Worm (Caenorhabditis elegans) whole organism, L2 larva: ENCODE data around the gene K10D11.4.

Source experiments
- C34F6.9 ChIP-seq: fragments of 150-350 bp; optimal IDR thresholded peaks from 2 replicates; lab custom pipeline; 2014; ENCODE audit warnings: missing biosample characterization, missing genetic modification characterization
- F13H6.1 ChIP-seq: sonication (generic microtip); optimal IDR thresholded peaks from 2 replicates; lab custom pipeline; 2016; ENCODE audit warnings: missing genetic modification characterization, missing compliant biosample characterization
- Y55F3AM.14 ChIP-seq: fragments of 200-800 bp; sonication (Bioruptor generic); optimal IDR thresholded peaks from 2 replicates; lab custom pipeline; 2018; ENCODE audit warnings: mild to moderate bottlenecking, missing genetic modification characterization, missing compliant biosample characterization
- ZK546.5 ChIP-seq: sonication (generic microtip); optimal IDR thresholded peaks from 2 replicates; lab custom pipeline; 2017; ENCODE audit warnings: missing biosample characterization, missing genetic modification characterization
- alr-1 ChIP-seq: fragments of 150-350 bp; optimal IDR thresholded peaks from 2 replicates; lab custom pipeline; 2014; ENCODE audit warnings: missing biosample characterization, missing genetic modification characterization
- ama-1 ChIP-seq: fragments of 150-350 bp; optimal IDR thresholded peaks from 2 replicates; lab custom pipeline; 2018; ENCODE audit warnings: inconsistent platforms
- crh-2 ChIP-seq: sonication (generic microtip); optimal IDR thresholded peaks from 2 replicates; lab custom pipeline; 2017; ENCODE audit warnings: missing biosample characterization, missing genetic modification characterization
- dmd-4 ChIP-seq: sonication (generic microtip); optimal IDR thresholded peaks from 2 replicates; lab custom pipeline; 2017; ENCODE audit warnings: missing biosample characterization, missing genetic modification characterization
- egl-27 ChIP-seq: sonication (generic microtip); optimal IDR thresholded peaks from 3 replicates; lab custom pipeline; 2017; ENCODE audit warnings: missing biosample characterization, missing genetic modification reagents, missing genetic modification characterization
- elt-1 ChIP-seq: fragments of 150-350 bp; optimal IDR thresholded peaks from 2 replicates; lab custom pipeline; 2014; ENCODE audit warnings: missing biosample characterization, missing genetic modification characterization
- fos-1 ChIP-seq: fragments of 150-350 bp; optimal IDR thresholded peaks from 2 replicates; lab custom pipeline; 2014; ENCODE audit warnings: missing biosample characterization, missing genetic modification characterization
- lin-11 ChIP-seq: fragments of 150-350 bp; sonication (generic microtip); optimal IDR thresholded peaks from 2 replicates; lab custom pipeline; 2014; ENCODE audit warnings: missing biosample characterization, missing genetic modification characterization, inconsistent platforms, mixed read lengths
- lin-39 ChIP-seq: fragments of 150-350 bp; optimal IDR thresholded peaks from 2 replicates; lab custom pipeline; 2014; ENCODE audit warnings: missing biosample characterization, missing genetic modification reagents, missing genetic modification characterization
- lsy-2 ChIP-seq, 2 experiments: fragments of 150-350 bp in 1 of 2; sonication (generic microtip) in 1 of 2; optimal IDR thresholded peaks; 2 replicates each; lab custom pipeline; 2014 to 2017; ENCODE audit warnings: missing biosample characterization in 2 of 2, missing genetic modification characterization in 2 of 2
- mab-5 ChIP-seq: fragments of 150-350 bp; optimal IDR thresholded peaks from 2 replicates; lab custom pipeline; 2014; ENCODE audit warnings: missing biosample characterization, missing genetic modification characterization
- mbf-1 ChIP-seq: sonication (generic microtip); optimal IDR thresholded peaks from 2 replicates; lab custom pipeline; 2017; ENCODE audit warnings: missing biosample characterization, missing genetic modification characterization
- mdl-1 ChIP-seq, 2 experiments: fragments of 150-350 bp in 1 of 2; sonication (generic microtip) in 1 of 2; optimal IDR thresholded peaks; 2 replicates each; lab custom pipeline; 2017; ENCODE audit warnings: missing biosample characterization in 2 of 2, missing genetic modification characterization in 2 of 2
- nhr-10 ChIP-seq: sonication (generic microtip); optimal IDR thresholded peaks from 2 replicates; lab custom pipeline; 2017; ENCODE audit warnings: missing biosample characterization, missing genetic modification characterization
- nhr-11 ChIP-seq: fragments of 150-350 bp; optimal IDR thresholded peaks from 2 replicates; lab custom pipeline; 2014; ENCODE audit warnings: missing biosample characterization, missing genetic modification characterization
- nhr-21 ChIP-seq: fragments of 150-350 bp; optimal IDR thresholded peaks from 2 replicates; lab custom pipeline; 2014; ENCODE audit warnings: missing biosample characterization, missing genetic modification characterization
- nhr-237 ChIP-seq: fragments of 150-350 bp; optimal IDR thresholded peaks from 2 replicates; lab custom pipeline; 2014; ENCODE audit warnings: missing biosample characterization, missing genetic modification characterization
- nhr-25 ChIP-seq: fragments of 150-350 bp; sonication (generic microtip); optimal IDR thresholded peaks from 3 replicates; lab custom pipeline; 2014; ENCODE audit warnings: missing biosample characterization, missing genetic modification characterization
- nhr-77 ChIP-seq: fragments of 150-350 bp; optimal IDR thresholded peaks from 2 replicates; lab custom pipeline; 2014; ENCODE audit warnings: missing biosample characterization, missing genetic modification characterization
- sem-4 ChIP-seq: fragments of 150-350 bp; optimal IDR thresholded peaks from 2 replicates; lab custom pipeline; 2014; ENCODE audit warnings: missing biosample characterization, missing genetic modification reagents, missing genetic modification characterization
- skn-1 ChIP-seq: sonication (generic microtip); optimal IDR thresholded peaks from 2 replicates; lab custom pipeline; 2017; ENCODE audit warnings: missing biosample characterization, missing genetic modification characterization
- sma-9 ChIP-seq, 2 experiments: fragments of 150-350 bp in 1 of 2; sonication (generic microtip) in 1 of 2; optimal IDR thresholded peaks; 2 replicates each; lab custom pipeline; 2014 to 2016; ENCODE audit warnings: missing genetic modification characterization in 2 of 2, mild to moderate bottlenecking in 1 of 2, missing biosample characterization in 1 of 2, missing compliant biosample characterization in 1 of 2, missing genetic modification reagents in 1 of 2, moderate library complexity in 1 of 2
- snpc-4 ChIP-seq: fragments of 150-350 bp; optimal IDR thresholded peaks from 2 replicates; lab custom pipeline; 2014; ENCODE audit warnings: missing biosample characterization, missing genetic modification characterization
- unc-55 ChIP-seq: fragments of 150-350 bp; sonication (generic microtip); optimal IDR thresholded peaks from 3 replicates; lab custom pipeline; 2014; ENCODE audit warnings: missing biosample characterization, missing genetic modification reagents, missing genetic modification characterization
- zag-1 ChIP-seq: fragments of 150-350 bp; optimal IDR thresholded peaks from 2 replicates; lab custom pipeline; 2014; ENCODE audit warnings: missing biosample characterization, missing genetic modification characterization
- ztf-1 ChIP-seq: fragments of 200-800 bp; sonication (Bioruptor generic); conservative IDR thresholded peaks from 2 replicates; pipeline ENCODE4 v1.3.6; 2022; ENCODE audit warnings: missing genetic modification characterization, missing compliant biosample characterization
- ztf-4 ChIP-seq: fragments of 150-350 bp; optimal IDR thresholded peaks from 2 replicates; lab custom pipeline; 2014; ENCODE audit warnings: missing biosample characterization, missing genetic modification characterization

The K10D11.4 gene

ce11 chrIV:12977650-12978049 is 16.6 kb downstream of the K10D11.4 start:
- no peak for TF ChIP-seq nhr-237 (tag; lab: Kevin White, UChicago)
- TF ChIP-seq sma-9 (GFP tag; optimal IDR thresholded peaks at IDR 0.05; lab: Kevin White, UChicago): no peak
- no peak for TF ChIP-seq sma-9 (tag; optimal IDR thresholded peaks at IDR 0.05; lab: Kevin White, UChicago)
- no peak for TF ChIP-seq nhr-21
- no peak for TF ChIP-seq nhr-10 (tag; lab: Kevin White, UChicago)
- no peak for TF ChIP-seq ZK546.5 (tag; lab: Kevin White, UChicago)
- no peak for TF ChIP-seq snpc-4 (tag; lab: Kevin White, UChicago)
- no peak for TF ChIP-seq elt-1
- no peak for TF ChIP-seq mab-5 (tag; lab: Kevin White, UChicago)

- no peak for TF ChIP-seq crh-2
- no peak for TF ChIP-seq alr-1
- no peak for TF ChIP-seq lin-11 (tag; lab: Kevin White, UChicago)
- peak; percentile 56 for TF ChIP-seq fos-1 (tag; lab: Kevin White, UChicago)
Observed at ce11 chrIV:12975981-12976380, 18.3 kb downstream of the K10D11.4 start, which contains the start of gene dod-17. TSS of gene dod-17 (plus strand) at chrIV:12976303.

- TF ChIP-seq sma-9 (GFP tag; optimal IDR thresholded peaks at IDR 0.05; lab: Kevin White, UChicago) (peak; percentile 10), sma-9 (tag; optimal IDR thresholded peaks at IDR 0.05; lab: Kevin White, UChicago) (no peak), fos-1 (tag; lab: Kevin White, UChicago) (peak; percentile 43), nhr-21 (no peak), snpc-4 (tag; lab: Kevin White, UChicago) (no peak)
- TF ChIP-seq, all 48 proteins: peak for 2
Observed at ce11 chrIV:12973336-12973735, 20.9 kb downstream of the K10D11.4 start, which contains the start of gene F55G11.4. TSS of gene F55G11.4 (plus strand) at chrIV:12973624.

ce11 chrIV:12972780-12973179 is 21.5 kb downstream of the K10D11.4 start:
- TF ChIP-seq mdl-1 (tag; optimal IDR thresholded peaks at IDR 0.05; lab: Kevin White, UChicago): no peak
- TF ChIP-seq ztf-1 (GFP tag; lab: Robert Waterston, UW): no peak
- no peak for TF ChIP-seq alr-1
- no peak for TF ChIP-seq mbf-1 (tag; lab: Kevin White, UChicago)
- TF ChIP-seq crh-2: no peak
- TF ChIP-seq nhr-237 (tag; lab: Kevin White, UChicago): no peak
- TF ChIP-seq dmd-4 (tag; lab: Kevin White, UChicago): no peak
- TF ChIP-seq ZK546.5 (tag; lab: Kevin White, UChicago): no peak
- TF ChIP-seq ama-1 (lab: Kevin White, UChicago): no peak
- no peak for TF ChIP-seq zag-1 (tag; lab: Kevin White, UChicago)
- TF ChIP-seq ztf-4 (tag; lab: Kevin White, UChicago): no peak
- no peak for TF ChIP-seq C34F6.9 (tag; lab: Kevin White, UChicago)
- TF ChIP-seq Y55F3AM.14 (GFP tag; lab: Kevin White, UChicago): no peak

- TF ChIP-seq nhr-237 (tag; lab: Kevin White, UChicago) (no peak), fos-1 (tag; lab: Kevin White, UChicago) (peak; percentile 41)
Observed at ce11 chrIV:12971994-12972520, 22.2 kb downstream of the K10D11.4 start.

- TF ChIP-seq nhr-77 (no peak), egl-27 (no peak), fos-1 (tag; lab: Kevin White, UChicago) (peak; percentile 82), skn-1 (tag; lab: Kevin White, UChicago) (peak; percentile 21)
Observed at ce11 chrIV:12969141-12969540, 25.1 kb downstream of the K10D11.4 start, which contains the start of gene F55G11.2. TSS of gene F55G11.2 (minus strand) at chrIV:12969289.

ce11 chrIV:12967303-12967702 is 27.0 kb downstream of the K10D11.4 start:
- TF ChIP-seq nhr-10 (tag; lab: Kevin White, UChicago): no peak
- TF ChIP-seq nhr-77: no peak
- no peak for TF ChIP-seq lsy-2 (tag; optimal IDR thresholded peaks at IDR 0.05; lab: Kevin White, UChicago)
- no peak for TF ChIP-seq F13H6.1 (tag; lab: Kevin White, UChicago)
- no peak for TF ChIP-seq lin-11 (tag; lab: Kevin White, UChicago)
- no peak for TF ChIP-seq nhr-25 (tag; lab: Kevin White, UChicago)
- TF ChIP-seq sem-4 (tag; lab: Kevin White, UChicago): no peak
- no peak for TF ChIP-seq nhr-11
- TF ChIP-seq unc-55 (GFP tag; lab: Kevin White, UChicago): no peak
- no peak for TF ChIP-seq snpc-4 (tag; lab: Kevin White, UChicago)
- no peak for TF ChIP-seq mab-5 (tag; lab: Kevin White, UChicago)
- no peak for TF ChIP-seq lin-39
